Worm (Caenorhabditis elegans) whole organism, late embryonic: ENCODE measurements around the gene math-10.

ENCODE experiments used
- K02D7.2 ChIP-seq: sonication (generic microtip); optimal IDR thresholded peaks from 2 replicates; lab custom pipeline; 2017; ENCODE audit warnings: mild to moderate bottlenecking, missing genetic modification characterization, missing compliant biosample characterization
- T23F11.4 ChIP-seq: fragments of 200-800 bp; sonication (Bioruptor generic); optimal IDR thresholded peaks from 2 replicates; lab custom pipeline; 2018; ENCODE audit warnings: mild to moderate bottlenecking, missing genetic modification characterization, missing compliant biosample characterization
- ceh-30 ChIP-seq: fragments of 150-350 bp; optimal IDR thresholded peaks from 2 replicates; lab custom pipeline; 2014; ENCODE audit warnings: missing biosample characterization, missing genetic modification characterization
- che-1 ChIP-seq: sonication (generic microtip); optimal IDR thresholded peaks from 2 replicates; lab custom pipeline; 2016; ENCODE audit warnings: mild to moderate bottlenecking, missing genetic modification characterization, missing compliant biosample characterization
- dve-1 ChIP-seq: sonication (generic microtip); optimal IDR thresholded peaks from 2 replicates; lab custom pipeline; 2017; ENCODE audit warnings: antibody characterized with exemption, mild to moderate bottlenecking, missing genetic modification characterization, missing compliant biosample characterization
- fkh-10 ChIP-seq: fragments of 150-350 bp; optimal IDR thresholded peaks from 2 replicates; lab custom pipeline; 2014; ENCODE audit warnings: missing biosample characterization, missing genetic modification reagents, missing genetic modification characterization
- lin-11 ChIP-seq: fragments of 200-800 bp; sonication (Bioruptor generic); optimal IDR thresholded peaks from 2 replicates; lab custom pipeline; 2018; ENCODE audit warnings: mild to moderate bottlenecking, missing genetic modification characterization, missing compliant biosample characterization
- nhr-232 ChIP-seq: sonication (generic microtip); optimal IDR thresholded peaks from 2 replicates; lab custom pipeline; 2016; ENCODE audit warnings: missing genetic modification characterization, missing compliant biosample characterization
- pat-9 ChIP-seq: fragments of 200-800 bp; sonication (Bioruptor generic); optimal IDR thresholded peaks from 2 replicates; lab custom pipeline; 2018; ENCODE audit warnings: mild to moderate bottlenecking, missing genetic modification characterization, moderate library complexity, missing compliant biosample characterization
- pha-4 ChIP-seq: fragments of 150-350 bp; optimal IDR thresholded peaks from 2 replicates; lab custom pipeline; 2018; ENCODE audit warnings: missing biosample characterization, missing genetic modification reagents, missing genetic modification characterization
- pqm-1 ChIP-seq: sonication (generic microtip); optimal IDR thresholded peaks from 2 replicates; lab custom pipeline; 2016; ENCODE audit warnings: missing genetic modification characterization, missing compliant biosample characterization
- pros-1 ChIP-seq: fragments of 150-350 bp; optimal IDR thresholded peaks from 2 replicates; lab custom pipeline; 2014; ENCODE audit warnings: missing biosample characterization, missing genetic modification reagents, missing genetic modification characterization
- unc-55 ChIP-seq: sonication (generic microtip); optimal IDR thresholded peaks from 2 replicates; lab custom pipeline; 2017; ENCODE audit warnings: missing biosample characterization, missing genetic modification reagents, missing genetic modification characterization
- ztf-16 ChIP-seq: sonication (generic microtip); optimal IDR thresholded peaks from 2 replicates; lab custom pipeline; 2017; ENCODE audit warnings: missing genetic modification characterization, missing compliant biosample characterization

DNA sequence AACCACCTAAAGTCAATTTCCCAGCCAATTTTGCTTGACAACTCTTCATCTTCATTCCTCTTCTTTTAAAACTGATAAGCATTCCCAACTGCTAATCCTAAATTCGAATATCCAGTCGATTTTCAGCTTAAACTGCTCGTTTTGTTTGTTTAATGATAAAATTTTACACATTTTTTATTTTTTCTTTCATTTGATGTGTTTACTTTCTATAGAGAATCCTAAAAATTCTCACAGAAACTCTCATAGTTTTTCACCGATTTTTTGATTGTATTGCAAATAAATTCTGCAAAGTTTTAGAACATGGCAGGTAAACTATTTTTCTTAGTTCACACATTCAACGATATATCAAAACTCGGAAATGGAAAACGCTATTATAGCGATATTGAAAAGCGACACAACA, 24.4 kb downstream of the math-10 start, which contains the start of gene math-25:
- TF ChIP-seq pha-4 (tag; lab: Kevin White, UChicago) = no peak
- TF ChIP-seq ztf-16 = no peak
- TF ChIP-seq pros-1 = no peak
- TF ChIP-seq unc-55 (GFP tag; lab: Kevin White, UChicago) = no peak
- no peak for TF ChIP-seq dve-1 (tag; lab: Kevin White, UChicago)
- TF ChIP-seq pqm-1 (tag; lab: Kevin White, UChicago) = no peak
- no peak for TF ChIP-seq fkh-10
- no peak for TF ChIP-seq K02D7.2
- TF ChIP-seq pat-9 (tag; lab: Kevin White, UChicago) = no peak
- TF ChIP-seq che-1 (tag; lab: Kevin White, UChicago) = no peak
- no peak for TF ChIP-seq T23F11.4 (GFP tag; lab: Kevin White, UChicago)
- no peak for TF ChIP-seq lin-11 (tag; lab: Kevin White, UChicago)
- no peak for TF ChIP-seq ceh-30 (tag; lab: Kevin White, UChicago)
- TF ChIP-seq nhr-232 (tag; lab: Kevin White, UChicago) = no peak
